Worm (Caenorhabditis elegans) whole organism, mixed stage, embryonic: ENCODE results near the gene cutl-21.

ENCODE experiments used
- M03D4.4 ChIP-seq: sonication (generic microtip); optimal IDR thresholded peaks from 2 replicates; lab custom pipeline; 2017; ENCODE audit warnings: mild to moderate bottlenecking, missing genetic modification characterization, missing compliant biosample characterization
- bed-3 ChIP-seq: fragments of 200-800 bp; sonication (Bioruptor generic); optimal IDR thresholded peaks from 3 replicates; lab custom pipeline; 2018; ENCODE audit warnings: mild to moderate bottlenecking, missing genetic modification characterization, moderate library complexity, missing compliant biosample characterization
- blmp-1 ChIP-seq: fragments of 150-350 bp; optimal IDR thresholded peaks from 2 replicates; lab custom pipeline; 2014; ENCODE audit warnings: missing biosample characterization, missing genetic modification characterization
- ceh-39 ChIP-seq: fragments of 150-350 bp; optimal IDR thresholded peaks from 2 replicates; lab custom pipeline; 2014; ENCODE audit warnings: missing biosample characterization, missing genetic modification characterization
- ceh-43 ChIP-seq: fragments of 200-800 bp; sonication (Bioruptor generic); optimal IDR thresholded peaks from 2 replicates; lab custom pipeline; 2018; ENCODE audit warnings: mild to moderate bottlenecking, missing genetic modification characterization, moderate library complexity, missing compliant biosample characterization
- ceh-83 ChIP-seq: fragments of 200-800 bp; sonication (Bioruptor generic); optimal IDR thresholded peaks from 2 replicates; lab custom pipeline; 2018; ENCODE audit warnings: mild to moderate bottlenecking, missing genetic modification characterization, missing compliant biosample characterization
- ces-1 ChIP-seq: fragments of 150-350 bp; optimal IDR thresholded peaks from 2 replicates; lab custom pipeline; 2014; ENCODE audit warnings: missing biosample characterization, missing genetic modification reagents, missing genetic modification characterization
- cnd-1 ChIP-seq: fragments of 200-800 bp; sonication (Bioruptor generic); optimal IDR thresholded peaks from 2 replicates; lab custom pipeline; 2018; ENCODE audit warnings: mild to moderate bottlenecking, missing genetic modification characterization, missing compliant biosample characterization
- drap-1 ChIP-seq: fragments of 200-800 bp; sonication (Bioruptor generic); optimal IDR thresholded peaks from 3 replicates; lab custom pipeline; 2018; ENCODE audit warnings: mild to moderate bottlenecking, missing genetic modification characterization, missing compliant biosample characterization
- elt-1 ChIP-seq: sonication (generic microtip); optimal IDR thresholded peaks from 2 replicates; lab custom pipeline; 2017; ENCODE audit warnings: missing genetic modification characterization, mild to moderate bottlenecking, missing compliant biosample characterization, antibody characterized with exemption, moderate library complexity, borderline replicate concordance; ENCODE audit not compliant: insufficient read depth
- elt-3 ChIP-seq: fragments of 150-350 bp; optimal IDR thresholded peaks from 2 replicates; lab custom pipeline; 2014; ENCODE audit warnings: missing biosample characterization, missing genetic modification characterization
- flh-1 ChIP-seq: fragments of 200-800 bp; sonication (Bioruptor generic); optimal IDR thresholded peaks from 2 replicates; lab custom pipeline; 2018; ENCODE audit warnings: mild to moderate bottlenecking, missing genetic modification characterization, moderate library complexity, missing compliant biosample characterization
- ham-2 ChIP-seq: fragments of 200-800 bp; sonication (Bioruptor generic); optimal IDR thresholded peaks from 2 replicates; lab custom pipeline; 2018; ENCODE audit warnings: mild to moderate bottlenecking, missing genetic modification characterization, missing compliant biosample characterization
- hlh-1 ChIP-seq: fragments of 150-350 bp; optimal IDR thresholded peaks from 2 replicates; lab custom pipeline; 2014; ENCODE audit warnings: missing biosample characterization, missing genetic modification reagents, missing genetic modification characterization
- lin-13 ChIP-seq: fragments of 150-350 bp; optimal IDR thresholded peaks from 2 replicates; lab custom pipeline; 2014; ENCODE audit warnings: missing biosample characterization, missing genetic modification characterization
- lin-32 ChIP-seq: fragments of 200-800 bp; sonication (Bioruptor generic); optimal IDR thresholded peaks from 2 replicates; lab custom pipeline; 2018; ENCODE audit warnings: mild to moderate bottlenecking, missing genetic modification characterization, missing compliant biosample characterization
- lsy-2 ChIP-seq: fragments of 150-350 bp; optimal IDR thresholded peaks from 2 replicates; lab custom pipeline; 2014; ENCODE audit warnings: missing biosample characterization, missing genetic modification characterization
- mab-5 ChIP-seq: fragments of 150-350 bp; optimal IDR thresholded peaks from 2 replicates; lab custom pipeline; 2014; ENCODE audit warnings: missing biosample characterization, missing genetic modification characterization
- mep-1 ChIP-seq: fragments of 150-350 bp; optimal IDR thresholded peaks from 2 replicates; lab custom pipeline; 2017; ENCODE audit warnings: missing biosample characterization, missing genetic modification reagents, missing genetic modification characterization, inconsistent platforms
- mls-2 ChIP-seq: sonication (generic microtip); optimal IDR thresholded peaks from 2 replicates; lab custom pipeline; 2016; ENCODE audit warnings: mild to moderate bottlenecking, missing genetic modification characterization, moderate library complexity, missing compliant biosample characterization
- nhr-12 ChIP-seq: fragments of 150-350 bp; optimal IDR thresholded peaks from 2 replicates; lab custom pipeline; 2014; ENCODE audit warnings: missing biosample characterization, missing genetic modification characterization
- nhr-2 ChIP-seq: fragments of 150-350 bp; optimal IDR thresholded peaks from 2 replicates; lab custom pipeline; 2014; ENCODE audit warnings: missing biosample characterization, missing genetic modification characterization
- nhr-237 ChIP-seq: fragments of 150-350 bp; optimal IDR thresholded peaks from 2 replicates; lab custom pipeline; 2014; ENCODE audit warnings: missing biosample characterization, missing genetic modification characterization
- nhr-28 ChIP-seq: fragments of 150-350 bp; optimal IDR thresholded peaks from 2 replicates; lab custom pipeline; 2014; ENCODE audit warnings: missing biosample characterization, missing genetic modification characterization
- nhr-76 ChIP-seq: sonication (generic microtip); optimal IDR thresholded peaks from 2 replicates; lab custom pipeline; 2017; ENCODE audit warnings: missing biosample characterization, missing genetic modification characterization
- pha-4 ChIP-seq: fragments of 150-350 bp; optimal IDR thresholded peaks from 2 replicates; lab custom pipeline; 2018; ENCODE audit warnings: missing biosample characterization, missing genetic modification reagents, missing genetic modification characterization
- sem-2 ChIP-seq: fragments of 200-800 bp; sonication (Bioruptor generic); optimal IDR thresholded peaks from 2 replicates; lab custom pipeline; 2018; ENCODE audit warnings: mild to moderate bottlenecking, missing genetic modification characterization, missing compliant biosample characterization
- snpc-4 ChIP-seq: fragments of 150-350 bp; optimal IDR thresholded peaks from 2 replicates; lab custom pipeline; 2014; ENCODE audit warnings: missing biosample characterization, missing genetic modification characterization
- sptf-1 ChIP-seq: sonication (generic microtip); optimal IDR thresholded peaks from 2 replicates; lab custom pipeline; 2017; ENCODE audit warnings: mild to moderate bottlenecking, missing genetic modification characterization, moderate library complexity, missing compliant biosample characterization
- tbx-8 ChIP-seq: fragments of 200-800 bp; sonication (Bioruptor generic); optimal IDR thresholded peaks from 2 replicates; lab custom pipeline; 2018; ENCODE audit warnings: mild to moderate bottlenecking, missing genetic modification characterization, moderate library complexity, missing compliant biosample characterization
- unc-120 ChIP-seq: sonication (generic microtip); optimal IDR thresholded peaks from 2 replicates; lab custom pipeline; 2017; ENCODE audit warnings: missing genetic modification characterization, missing compliant biosample characterization; ENCODE audit not compliant: poor library complexity, severe bottlenecking
- unc-39 ChIP-seq: fragments of 150-350 bp; optimal IDR thresholded peaks from 2 replicates; lab custom pipeline; 2014; ENCODE audit warnings: missing biosample characterization, missing genetic modification characterization
- unc-62 ChIP-seq: fragments of 150-350 bp; optimal IDR thresholded peaks from 2 replicates; lab custom pipeline; 2014; ENCODE audit warnings: missing biosample characterization, missing genetic modification reagents, missing genetic modification characterization
- zip-8 ChIP-seq: fragments of 150-350 bp; optimal IDR thresholded peaks from 2 replicates; lab custom pipeline; 2014; ENCODE audit warnings: missing biosample characterization, missing genetic modification characterization
- ztf-11 ChIP-seq: fragments of 150-350 bp; optimal IDR thresholded peaks from 2 replicates; lab custom pipeline; 2014; ENCODE audit warnings: missing biosample characterization, missing genetic modification characterization

The cutl-21 gene

ce11 chrX:992650-993403 is 11.3 kb upstream of the cutl-21 start:
- TF ChIP-seq tbx-8 (GFP tag; lab: Kevin White, UChicago) (no peak), elt-3 (tag; lab: Kevin White, UChicago) (no peak), unc-120 (tag; lab: Kevin White, UChicago) (peak; percentile 99), ceh-43 (GFP tag; lab: Kevin White, UChicago) (no peak), sem-2 (GFP tag; lab: Kevin White, UChicago) (no peak), blmp-1 (tag; lab: Kevin White, UChicago) (no peak), unc-62 (GFP tag; lab: Kevin White, UChicago) (peak; percentile 30), pha-4 (tag; lab: Kevin White, UChicago) (no peak), mls-2 (tag; lab: Kevin White, UChicago) (peak; percentile 10), hlh-1 (tag; lab: Kevin White, UChicago) (peak; percentile 21), bed-3 (GFP tag; lab: Kevin White, UChicago) (no peak), lsy-2 (peak; percentile 30), zip-8 (tag; lab: Kevin White, UChicago) (no peak), snpc-4 (tag; lab: Kevin White, UChicago) (no peak), nhr-76 (tag; lab: Kevin White, UChicago) (no peak), nhr-28 (tag; lab: Kevin White, UChicago) (no peak), drap-1 (GFP tag; lab: Kevin White, UChicago) (peak; percentile 59), ceh-39 (no peak), mab-5 (tag; lab: Kevin White, UChicago) (no peak), lin-13 (tag; lab: Kevin White, UChicago) (no peak), lin-32 (GFP tag; lab: Kevin White, UChicago) (no peak), nhr-237 (tag; lab: Kevin White, UChicago) (no peak), nhr-2 (tag; lab: Kevin White, UChicago) (no peak), ces-1 (GFP tag; lab: Kevin White, UChicago) (peak; percentile 56), ztf-11 (tag; lab: Kevin White, UChicago) (peak; percentile 72), flh-1 (GFP tag; lab: Kevin White, UChicago) (no peak), nhr-12 (tag; lab: Kevin White, UChicago) (no peak), cnd-1 (tag; lab: Kevin White, UChicago) (peak; percentile 28), M03D4.4 (tag; lab: Kevin White, UChicago) (no peak), unc-39 (tag; lab: Kevin White, UChicago) (no peak), ceh-83 (GFP tag; lab: Kevin White, UChicago) (no peak), ham-2 (GFP tag; lab: Kevin White, UChicago) (peak; percentile 20), mep-1 (peak; percentile 65), sptf-1 (no peak), elt-1 (tag; lab: Kevin White, UChicago) (no peak)

- TF ChIP-seq ceh-43 (GFP tag; lab: Kevin White, UChicago) = no peak
- TF ChIP-seq mep-1 = no peak
- TF ChIP-seq pha-4 (tag; lab: Kevin White, UChicago) = no peak
Measured at ce11 chrX:994678-995077, 9.5 kb upstream of the cutl-21 start.

DNA sequence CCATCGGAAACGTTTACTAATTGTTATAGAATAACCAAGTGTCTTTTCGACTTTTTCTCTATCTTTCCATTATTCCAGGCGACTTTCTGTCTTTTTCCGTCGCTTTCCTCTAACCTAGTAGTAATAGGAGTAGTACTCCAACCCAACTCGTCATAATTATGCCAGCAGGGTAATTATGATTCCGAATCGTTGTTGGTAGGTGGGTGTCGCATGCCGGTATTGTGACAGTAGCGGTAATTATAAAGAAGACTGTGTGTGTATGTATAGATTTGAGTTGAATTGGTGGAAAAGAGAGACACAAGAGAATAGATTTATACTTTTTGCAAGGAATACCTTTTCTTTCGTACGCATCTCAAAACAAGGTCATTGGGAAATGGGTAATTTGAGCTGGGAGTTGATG is 889 bp downstream of the cutl-21 start:
- TF ChIP-seq flh-1 (GFP tag; lab: Kevin White, UChicago) (no peak), tbx-8 (GFP tag; lab: Kevin White, UChicago) (no peak), ham-2 (GFP tag; lab: Kevin White, UChicago) (peak; percentile 10), ceh-43 (GFP tag; lab: Kevin White, UChicago) (peak; percentile 87), nhr-2 (tag; lab: Kevin White, UChicago) (peak; percentile 3), elt-3 (tag; lab: Kevin White, UChicago) (no peak), nhr-76 (tag; lab: Kevin White, UChicago) (no peak), sem-2 (GFP tag; lab: Kevin White, UChicago) (no peak), sptf-1 (no peak), lin-13 (tag; lab: Kevin White, UChicago) (no peak), mls-2 (tag; lab: Kevin White, UChicago) (peak; percentile 15), unc-62 (GFP tag; lab: Kevin White, UChicago) (no peak)
